Worm (Caenorhabditis elegans): ENCODE measurements around the gene B0361.3.

- TF ChIP-seq ama-1 (optimal IDR thresholded peaks at IDR 0.05) (no peak), flt-1 (GFP tag; IDR thresholded peaks at IDR 0.05) (no peak), tra-4 (tag; optimal IDR thresholded peaks at IDR 0.05) (no peak), F13C5.2 (tag; optimal IDR thresholded peaks at IDR 0.05) (no peak)
Measured at ce11 chrIII:7272828-7273227, 8.4 kb upstream of the B0361.3 start.

All from whole organism, early embryonic.